Fruit fly (Drosophila melanogaster) whole organism, embryonic: Measurements from ENCODE around the gene CG5644.

Source experiments
- ATbp ChIP-seq: fragments of 200-800 bp; sonication (Bioruptor generic); optimal IDR thresholded peaks from 2 replicates; lab custom pipeline; 2017; ENCODE audit warnings: missing biosample characterization, mild to moderate bottlenecking, missing genetic modification characterization, missing genetic modification reagents
- Awh ChIP-seq: fragments of 200-800 bp; sonication (Bioruptor generic); IDR thresholded peaks from 2 replicates; pipeline ENCODE4, ENCODE4 v1.3.6; 2022; ENCODE audit warnings: missing biosample characterization, missing genetic modification characterization
- BEAF-32 ChIP-seq: fragments of 200-800 bp; sonication (Bioruptor generic); optimal IDR thresholded peaks from 3 replicates; lab custom pipeline; 2017; ENCODE audit warnings: missing biosample characterization, missing genetic modification characterization, mild to moderate bottlenecking, moderate library complexity, missing genetic modification reagents
- CG10462 ChIP-seq: fragments of 200-800 bp; sonication (Bioruptor generic); optimal IDR thresholded peaks from 2 replicates; lab custom pipeline; 2016; ENCODE audit warnings: missing biosample characterization, missing genetic modification characterization
- CG10565 ChIP-seq: fragments of 200-800 bp; sonication (Bioruptor generic); optimal IDR thresholded peaks from 3 replicates; lab custom pipeline; 2016; ENCODE audit warnings: missing biosample characterization, mild to moderate bottlenecking, missing genetic modification characterization
- CG12299 ChIP-seq: fragments of 200-800 bp; sonication (Bioruptor generic); optimal IDR thresholded peaks from 2 replicates; lab custom pipeline; 2018; ENCODE audit warnings: missing biosample characterization, mild to moderate bottlenecking, missing genetic modification characterization
- CG13424 ChIP-seq: fragments of 200-800 bp; sonication (Bioruptor generic); optimal IDR thresholded peaks from 2 replicates; lab custom pipeline; 2019; ENCODE audit warnings: missing biosample characterization, mild to moderate bottlenecking, missing genetic modification characterization, moderate library complexity
- CG14667 ChIP-seq: fragments of 200-800 bp; sonication (Bioruptor generic); IDR thresholded peaks from 2 replicates; pipeline ENCODE4 v1.3.6; 2022; ENCODE audit warnings: missing biosample characterization, missing genetic modification characterization
- CG17186 ChIP-seq: fragments of 200-800 bp; sonication (Bioruptor generic); optimal IDR thresholded peaks from 3 replicates; lab custom pipeline; 2017; ENCODE audit warnings: missing biosample characterization, missing genetic modification reagents, missing genetic modification characterization
- CG17568 ChIP-seq: fragments of 200-800 bp; sonication (Bioruptor generic); optimal IDR thresholded peaks from 2 replicates; lab custom pipeline; 2018; ENCODE audit warnings: missing biosample characterization, mild to moderate bottlenecking, missing genetic modification characterization, moderate library complexity
- CG17802 ChIP-seq: fragments of 200-800 bp; sonication (Bioruptor generic); optimal IDR thresholded peaks from 2 replicates; lab custom pipeline; 2018; ENCODE audit warnings: missing biosample characterization, mild to moderate bottlenecking, missing genetic modification characterization, moderate library complexity
- CG18599 ChIP-seq: fragments of 200-800 bp; sonication (Bioruptor generic); optimal IDR thresholded peaks from 3 replicates; lab custom pipeline; 2017; ENCODE audit warnings: missing biosample characterization, missing genetic modification characterization, mild to moderate bottlenecking, moderate library complexity, missing genetic modification reagents
- CG2129 ChIP-seq: fragments of 200-800 bp; sonication (Bioruptor generic); IDR thresholded peaks from 2 replicates; pipeline ENCODE4 v1.3.6; 2022; ENCODE audit warnings: missing biosample characterization, missing genetic modification characterization; ENCODE audit not compliant: partially characterized antibody
- CG3065 ChIP-seq: fragments of 200-800 bp; sonication (Bioruptor generic); optimal IDR thresholded peaks from 2 replicates; lab custom pipeline; 2016; ENCODE audit warnings: missing biosample characterization, missing genetic modification characterization
- CG31224 ChIP-seq: fragments of 200-800 bp; sonication (Bioruptor generic); IDR thresholded peaks from 2 replicates; pipeline ENCODE4 v1.3.6; 2022; ENCODE audit warnings: missing biosample characterization, missing genetic modification characterization
- CG3726 ChIP-seq: fragments of 200-800 bp; sonication (Bioruptor generic); IDR thresholded peaks from 3 replicates; pipeline ENCODE4, ENCODE4 v1.3.6; 2022; ENCODE audit warnings: missing biosample characterization, missing genetic modification characterization
- CG4328 ChIP-seq: fragments of 200-800 bp; sonication (Bioruptor generic); optimal IDR thresholded peaks from 3 replicates; lab custom pipeline; 2017; ENCODE audit warnings: missing biosample characterization, missing genetic modification reagents, missing genetic modification characterization
- CG6254 ChIP-seq: fragments of 200-800 bp; sonication (Bioruptor generic); optimal IDR thresholded peaks from 3 replicates; lab custom pipeline; 2017; ENCODE audit warnings: mild to moderate bottlenecking, missing biosample characterization, missing genetic modification reagents, missing genetic modification characterization
- CG6683 ChIP-seq: fragments of 200-800 bp; sonication (Bioruptor generic); optimal IDR thresholded peaks from 2 replicates; lab custom pipeline; 2017; ENCODE audit warnings: missing biosample characterization, mild to moderate bottlenecking, missing genetic modification characterization, missing genetic modification reagents
- CG6689 ChIP-seq: fragments of 200-800 bp; sonication (Bioruptor generic); IDR thresholded peaks from 2 replicates; pipeline ENCODE4 v1.3.6; 2022; ENCODE audit warnings: missing biosample characterization, missing genetic modification characterization
- CG8089 ChIP-seq: fragments of 200-800 bp; sonication (Bioruptor generic); optimal IDR thresholded peaks from 3 replicates; lab custom pipeline; 2016; ENCODE audit warnings: missing biosample characterization, missing genetic modification characterization
- CG8478 ChIP-seq: fragments of >200 bp; optimal IDR thresholded peaks from 2 replicates; lab custom pipeline; 2018
- Deaf1 ChIP-seq: fragments of 200-800 bp; optimal IDR thresholded peaks from 3 replicates; lab custom pipeline; 2019; ENCODE audit warnings: missing biosample characterization, mild to moderate bottlenecking, missing genetic modification characterization, moderate library complexity
- HLHmδ ChIP-seq: fragments of 200-800 bp; sonication (Bioruptor generic); optimal IDR thresholded peaks from 2 replicates; lab custom pipeline; 2018; ENCODE audit warnings: missing biosample characterization, mild to moderate bottlenecking, missing genetic modification characterization, moderate library complexity
- Hmx ChIP-seq: fragments of 200-800 bp; sonication (Bioruptor generic); optimal IDR thresholded peaks from 2 replicates; lab custom pipeline; 2016; ENCODE audit warnings: missing biosample characterization, missing genetic modification characterization
- MTF-1 ChIP-seq: fragments of 200-800 bp; sonication (Bioruptor generic); optimal IDR thresholded peaks from 2 replicates; lab custom pipeline; 2018; ENCODE audit warnings: missing biosample characterization, mild to moderate bottlenecking, missing genetic modification characterization, borderline replicate concordance
- Mes4 ChIP-seq: fragments of 200-800 bp; sonication (Bioruptor generic); optimal IDR thresholded peaks from 2 replicates; lab custom pipeline; 2016; ENCODE audit warnings: missing biosample characterization, missing genetic modification characterization
- Taf1 ChIP-seq: fragments of 200-800 bp; sonication (Bioruptor generic); IDR thresholded peaks from 2 replicates; pipeline ENCODE4 v1.3.6; 2022; ENCODE audit warnings: missing biosample characterization, missing genetic modification characterization
- bowl ChIP-seq: fragments of 200-800 bp; sonication (Bioruptor generic); IDR thresholded peaks from 2 replicates; pipeline ENCODE4 v1.3.6; 2022; ENCODE audit warnings: missing biosample characterization, missing genetic modification characterization
- caup ChIP-seq: fragments of 200-800 bp; sonication (Bioruptor generic); optimal IDR thresholded peaks from 3 replicates; lab custom pipeline; 2017; ENCODE audit warnings: missing biosample characterization, mild to moderate bottlenecking, missing genetic modification characterization, moderate library complexity; ENCODE audit not compliant: severe bottlenecking
- chm ChIP-seq: fragments of 200-800 bp; sonication (Bioruptor generic); IDR thresholded peaks from 2 replicates; pipeline ENCODE4 v1.3.6; 2022; ENCODE audit warnings: missing biosample characterization, missing genetic modification characterization
- dimm ChIP-seq: fragments of 200-800 bp; sonication (Bioruptor generic); IDR thresholded peaks from 2 replicates; pipeline ENCODE4 v1.3.6; 2022; ENCODE audit warnings: missing biosample characterization, missing genetic modification characterization
- ems ChIP-seq: fragments of 200-800 bp; sonication (Bioruptor generic); optimal IDR thresholded peaks from 3 replicates; lab custom pipeline; 2016; ENCODE audit warnings: missing biosample characterization, missing genetic modification characterization
- esg ChIP-seq: fragments of 200-800 bp; sonication (Bioruptor generic); conservative IDR thresholded peaks from 2 replicates; pipeline ENCODE4 v1.3.6; 2022; ENCODE audit warnings: missing biosample characterization, missing genetic modification characterization
- gt ChIP-seq: fragments of 200-800 bp; sonication (Bioruptor generic); IDR thresholded peaks from 2 replicates; pipeline ENCODE4 v1.3.6; 2022; ENCODE audit warnings: missing biosample characterization, missing genetic modification characterization
- ham ChIP-seq: fragments of 200-800 bp; sonication (Bioruptor generic); IDR thresholded peaks from 2 replicates; pipeline ENCODE4 v1.3.6; 2022; ENCODE audit warnings: missing biosample characterization, missing genetic modification characterization
- ind ChIP-seq: fragments of 200-800 bp; sonication (Bioruptor generic); optimal IDR thresholded peaks from 3 replicates; lab custom pipeline; 2016; ENCODE audit warnings: missing biosample characterization, missing genetic modification characterization
- inv ChIP-seq: fragments of 200-800 bp; sonication (Bioruptor generic); IDR thresholded peaks from 2 replicates; pipeline ENCODE4 v1.3.6; 2022; ENCODE audit warnings: missing biosample characterization, missing genetic modification characterization; ENCODE audit not compliant: partially characterized antibody
- jumu ChIP-seq: fragments of 200-800 bp; sonication (Bioruptor generic); optimal IDR thresholded peaks from 3 replicates; lab custom pipeline; 2016; ENCODE audit warnings: missing biosample characterization, missing genetic modification characterization
- lab ChIP-seq: fragments of 200-800 bp; sonication (Bioruptor generic); optimal IDR thresholded peaks from 3 replicates; lab custom pipeline; 2017; ENCODE audit warnings: missing biosample characterization, missing genetic modification characterization, mild to moderate bottlenecking, moderate library complexity, missing genetic modification reagents
- pfk ChIP-seq: fragments of 200-800 bp; sonication (Bioruptor generic); optimal IDR thresholded peaks from 2 replicates; lab custom pipeline; 2018; ENCODE audit warnings: missing biosample characterization, mild to moderate bottlenecking, missing genetic modification characterization, moderate library complexity
- rib ChIP-seq: fragments of 200-800 bp; sonication (Bioruptor generic); IDR thresholded peaks from 2 replicates; pipeline ENCODE4 v1.3.6; 2022; ENCODE audit warnings: missing biosample characterization, missing genetic modification characterization
- run ChIP-seq: fragments of 200-800 bp; sonication (Bioruptor generic); optimal IDR thresholded peaks from 3 replicates; lab custom pipeline; 2018; ENCODE audit warnings: missing biosample characterization, mild to moderate bottlenecking, missing genetic modification characterization
- sens ChIP-seq: fragments of 200-800 bp; sonication (Bioruptor generic); peaks from one replicate; lab custom pipeline; 2016; ENCODE audit warnings: missing biosample characterization, missing genetic modification characterization
- stc ChIP-seq: fragments of 200-800 bp; sonication (Bioruptor generic); IDR thresholded peaks from 2 replicates; pipeline ENCODE4 v1.3.6; 2022; ENCODE audit warnings: missing biosample characterization, missing genetic modification characterization
- unpg ChIP-seq: fragments of 200-800 bp; sonication (Bioruptor generic); optimal IDR thresholded peaks from 3 replicates; lab custom pipeline; 2018; ENCODE audit warnings: missing biosample characterization, mild to moderate bottlenecking, missing genetic modification characterization, moderate library complexity
- vfl ChIP-seq: fragments of 200-800 bp; sonication (Bioruptor generic); optimal IDR thresholded peaks from 2 replicates; lab custom pipeline; 2016; ENCODE audit warnings: missing biosample characterization, missing genetic modification characterization
- wor ChIP-seq: fragments of 200-800 bp; sonication (Bioruptor generic); IDR thresholded peaks from 2 replicates; pipeline ENCODE4 v1.3.6; 2022; ENCODE audit warnings: missing biosample characterization, missing genetic modification characterization

Gene CG5644

DNA sequence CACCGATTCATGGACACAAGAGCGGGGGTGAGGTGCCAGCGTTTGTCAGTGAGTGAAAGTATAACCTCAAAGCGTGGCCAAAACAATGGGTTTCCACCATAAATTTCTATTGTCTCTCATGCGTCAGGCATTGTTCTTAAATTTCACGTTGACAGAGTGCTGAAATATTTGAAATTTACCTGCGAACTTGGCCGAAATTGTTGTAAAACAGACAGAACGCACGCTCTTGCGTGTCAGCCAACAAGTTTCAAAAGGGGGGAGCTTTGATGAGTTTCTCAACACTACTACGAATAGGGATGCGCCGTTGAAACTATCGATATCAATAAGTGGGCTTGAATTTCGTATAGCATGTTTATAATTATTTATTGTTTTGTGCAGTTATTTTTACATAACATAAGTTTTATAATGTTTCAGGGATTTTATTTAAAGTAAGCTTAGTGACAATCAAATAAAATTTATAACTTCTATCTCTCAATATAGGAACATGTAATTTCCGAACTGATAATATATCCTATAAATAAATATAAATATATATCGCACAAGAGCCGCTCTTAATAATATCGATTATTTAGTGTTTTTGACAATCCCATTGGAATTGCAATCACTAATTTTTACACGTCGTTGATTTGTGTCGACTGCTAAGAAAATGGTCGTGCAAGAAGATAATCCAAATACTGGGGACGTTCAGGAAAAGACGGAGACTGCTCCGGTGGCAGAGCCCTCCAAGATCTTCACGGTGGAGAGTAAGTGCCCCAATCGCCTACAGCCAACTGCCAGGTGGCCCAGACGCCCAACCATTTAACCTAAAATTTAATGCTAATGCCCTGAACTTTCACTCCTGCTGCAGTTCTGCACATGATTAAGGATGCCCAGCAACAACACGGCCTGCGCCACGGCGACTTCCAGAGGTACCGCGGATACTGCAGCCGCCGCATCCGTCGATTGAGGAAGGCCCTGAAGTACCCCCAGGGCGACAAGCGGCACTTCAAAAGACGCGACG, 4.9 kb downstream of the CG5644 start, which contains the start of the genes pix and Srp68 (continued):
- TF ChIP-seq Hmx (GFP tag; lab: Kevin White, UChicago) (no peak), CG2129 (GFP tag; lab: Robert Waterston, UW) (0 out of 2 replicates have a peak, but pooled peaks have one; percentile 68), CG8089 (GFP tag; lab: Kevin White, UChicago) (peak; percentile 19), caup (peak; percentile 65), CG17802 (tag; lab: Kevin White, UChicago) (no peak), CG6689 (GFP tag; lab: Robert Waterston, UW) (no peak), run (no peak), CG8478 (lab: Kevin White, UChicago) (no peak), Taf1 (GFP tag; lab: Robert Waterston, UW) (no peak), jumu (GFP tag; lab: Kevin White, UChicago) (peak; percentile 16), lab (GFP tag; lab: Kevin White, UChicago) (no peak), dimm (GFP tag; lab: Robert Waterston, UW) (no peak), esg (no peak), CG18599 (no peak), Awh (GFP tag; lab: Robert Waterston, UW) (no peak), CG17568 (GFP tag; lab: Kevin White, UChicago) (no peak), CG14667 (0 out of 2 replicates have a peak, but pooled peaks have one; percentile 43), CG4328 (GFP tag; lab: Kevin White, UChicago) (peak; percentile 64), unpg (GFP tag; lab: Kevin White, UChicago) (no peak), chm (GFP tag; lab: Robert Waterston, UW) (no peak), CG3065 (GFP tag; lab: Kevin White, UChicago) (no peak), ATbp (GFP tag; lab: Kevin White, UChicago) (no peak), CG17186 (no peak), wor (GFP tag; lab: Robert Waterston, UW) (no peak), ems (peak; percentile 24), gt (GFP tag; lab: Robert Waterston, UW) (no peak), pfk (GFP tag; lab: Kevin White, UChicago) (no peak), bowl (GFP tag; lab: Robert Waterston, UW) (no peak), stc (GFP tag; lab: Robert Waterston, UW) (no peak), vfl (GFP tag; lab: Kevin White, UChicago) (peak; percentile 13), sens (peak; percentile 91), rib (GFP tag; lab: Robert Waterston, UW) (no peak), CG6683 (GFP tag; lab: Kevin White, UChicago) (peak; percentile 18), CG10565 (GFP tag; lab: Kevin White, UChicago) (no peak), MTF-1 (GFP tag; lab: Kevin White, UChicago) (no peak), ham (no peak), inv (peak; percentile 86), ind (GFP tag; lab: Kevin White, UChicago) (peak; percentile 67), CG10462 (GFP tag; lab: Kevin White, UChicago) (peak; percentile 17), Deaf1 (no peak), HLHmδ (GFP tag; lab: Kevin White, UChicago) (no peak), CG31224 (GFP tag; lab: Robert Waterston, UW) (0 out of 2 replicates have a peak, but pooled peaks have one; percentile 14), CG13424 (peak; percentile 75), CG12299 (tag; lab: Kevin White, UChicago) (no peak), CG6254 (GFP tag; lab: Kevin White, UChicago) (no peak), CG3726 (GFP tag; lab: Robert Waterston, UW) (no peak), BEAF-32 (GFP tag; lab: Kevin White, UChicago) (peak; percentile 97), Mes4 (GFP tag; lab: Kevin White, UChicago) (peak; percentile 1)
